Fruit fly (Drosophila melanogaster) whole organism, wandering third instar larva: ENCODE data around the gene Sema1a.
A peak's percentile ranks its signal among the peaks of the same experiment; 100 is the strongest.

ENCODE experiments used
- CG32264 ChIP-seq: fragments of 200-800 bp; sonication (Bioruptor generic); optimal IDR thresholded peaks from 2 replicates; lab custom pipeline; 2016; ENCODE audit warnings: missing biosample characterization, missing genetic modification characterization
- CrebA ChIP-seq: fragments of 200-800 bp; sonication (Bioruptor generic); optimal IDR thresholded peaks from 2 replicates; lab custom pipeline; 2016; ENCODE audit warnings: missing biosample characterization, mild to moderate bottlenecking, missing genetic modification characterization, borderline replicate concordance
- Dif ChIP-seq: fragments of 200-275, 200-300 bp; sonication (Bioruptor generic); optimal IDR thresholded peaks from 2 replicates; lab custom pipeline; 2018; ENCODE audit warnings: missing biosample characterization, missing genetic modification characterization; ENCODE audit not compliant: partially characterized antibody
- GATAd ChIP-seq: sonication (Bioruptor generic); optimal IDR thresholded peaks from 2 replicates; lab custom pipeline; 2016; ENCODE audit warnings: missing biosample characterization, missing genetic modification characterization
- HLH106 ChIP-seq: fragments of 200-800 bp; optimal IDR thresholded peaks from 3 replicates; lab custom pipeline; 2019; ENCODE audit warnings: missing biosample characterization, mild to moderate bottlenecking, missing genetic modification characterization, moderate library complexity
- Hnf4 ChIP-seq: fragments of 200-800 bp; sonication (Bioruptor generic); optimal IDR thresholded peaks from 2 replicates; lab custom pipeline; 2016; ENCODE audit warnings: missing biosample characterization, mild to moderate bottlenecking, missing genetic modification characterization
- Hr83 ChIP-seq: fragments of 200-300 bp; sonication (Bioruptor generic); optimal IDR thresholded peaks from 2 replicates; lab custom pipeline; 2016; ENCODE audit warnings: missing biosample characterization, mild to moderate bottlenecking, missing genetic modification characterization, moderate library complexity; ENCODE audit not compliant: poor library complexity, severe bottlenecking
- Jra ChIP-seq: sonication (Bioruptor generic); optimal IDR thresholded peaks from 2 replicates; lab custom pipeline; 2016; ENCODE audit warnings: missing biosample characterization, missing genetic modification characterization
- Mio ChIP-seq: sonication (Bioruptor generic); optimal IDR thresholded peaks from 2 replicates; lab custom pipeline; 2016; ENCODE audit warnings: missing biosample characterization, missing genetic modification characterization
- N ChIP-seq: fragments of >200 bp; optimal IDR thresholded peaks from 2 replicates; lab custom pipeline; 2018; ENCODE audit warnings: missing biosample characterization, missing external identifiers, missing genetic modification characterization
- OdsH ChIP-seq: fragments of 200-800 bp; sonication (Bioruptor generic); optimal IDR thresholded peaks from 2 replicates; lab custom pipeline; 2016; ENCODE audit warnings: missing biosample characterization, mild to moderate bottlenecking, missing genetic modification characterization
- Rel ChIP-seq, 2 experiments: fragments of 200-800 bp; sonication (Bioruptor generic) in 1 of 2; optimal IDR thresholded peaks; 2 replicates in 1 of 2; 3 replicates in 1 of 2; lab custom pipeline; 2016 to 2019; ENCODE audit warnings: mild to moderate bottlenecking in 2 of 2, missing biosample characterization in 2 of 2, missing genetic modification characterization in 2 of 2, moderate library complexity in 1 of 2
- Sp1 ChIP-seq: fragments of 200-800 bp; sonication (Bioruptor generic); optimal IDR thresholded peaks from 3 replicates; lab custom pipeline; 2019; ENCODE audit warnings: missing biosample characterization, mild to moderate bottlenecking, missing genetic modification characterization, moderate library complexity
- Vsx2 ChIP-seq: fragments of 200-300, 225-300 bp; sonication (Bioruptor generic); optimal IDR thresholded peaks from 2 replicates; lab custom pipeline; 2018; ENCODE audit warnings: missing biosample characterization, missing genetic modification characterization; ENCODE audit not compliant: partially characterized antibody
- br ChIP-seq: fragments of 200-800 bp; sonication (Bioruptor generic); optimal IDR thresholded peaks from 2 replicates; lab custom pipeline; 2016; ENCODE audit warnings: missing biosample characterization, missing genetic modification characterization
- brk ChIP-seq: fragments of 200-800 bp; sonication (Bioruptor generic); optimal IDR thresholded peaks from 2 replicates; lab custom pipeline; 2016; ENCODE audit warnings: missing biosample characterization, mild to moderate bottlenecking, missing genetic modification characterization
- dl ChIP-seq, 2 experiments: fragments of 175-275, 200-275 bp in 1 of 2; fragments of 200-275 bp in 1 of 2; sonication (Bioruptor generic); optimal IDR thresholded peaks; lab custom pipeline; 2018; ENCODE audit warnings: mild to moderate bottlenecking in 2 of 2, missing biosample characterization in 2 of 2, missing genetic modification characterization in 2 of 2, moderate library complexity in 2 of 2; ENCODE audit not compliant: partially characterized antibody in 2 of 2, insufficient read depth in 1 of 2
- dmrt93B ChIP-seq: fragments of 200-800 bp; sonication (Bioruptor generic); optimal IDR thresholded peaks from 2 replicates; lab custom pipeline; 2018; ENCODE audit warnings: missing biosample characterization, mild to moderate bottlenecking, missing genetic modification characterization
- dsf ChIP-seq: sonication (Bioruptor generic); optimal IDR thresholded peaks from 2 replicates; lab custom pipeline; 2016; ENCODE audit warnings: missing biosample characterization, missing genetic modification characterization, borderline replicate concordance
- ey ChIP-seq: fragments of 200-800 bp; sonication (Bioruptor generic); optimal IDR thresholded peaks from 2 replicates; lab custom pipeline; 2016; ENCODE audit warnings: missing biosample characterization, missing genetic modification characterization
- foxo ChIP-seq, 2 experiments: fragments of 200-800 bp; sonication (Bioruptor generic); optimal IDR thresholded peaks; 2 replicates in 1 of 2; 3 replicates in 1 of 2; lab custom pipeline; 2016 to 2017; ENCODE audit warnings: missing biosample characterization in 2 of 2, missing genetic modification characterization in 2 of 2
- fru ChIP-seq: fragments of 200-800 bp; sonication (Bioruptor generic); optimal IDR thresholded peaks from 3 replicates; lab custom pipeline; 2016; ENCODE audit warnings: missing biosample characterization, mild to moderate bottlenecking, missing genetic modification characterization
- h ChIP-seq: fragments of 200-800 bp; sonication (Bioruptor generic); optimal IDR thresholded peaks from 3 replicates; lab custom pipeline; 2016; ENCODE audit warnings: missing biosample characterization, mild to moderate bottlenecking, missing genetic modification characterization
- jim ChIP-seq: fragments of 175-275, 200-325 bp; sonication (Bioruptor generic); optimal IDR thresholded peaks from 2 replicates; lab custom pipeline; 2016; ENCODE audit warnings: missing biosample characterization, mild to moderate bottlenecking, missing genetic modification characterization
- pan ChIP-seq: fragments of >200 bp; optimal IDR thresholded peaks from 2 replicates; lab custom pipeline; 2017
- psq ChIP-seq: fragments of 200-800 bp; sonication (Bioruptor generic); optimal IDR thresholded peaks from 3 replicates; lab custom pipeline; 2017; ENCODE audit warnings: missing biosample characterization, mild to moderate bottlenecking, missing genetic modification characterization, moderate library complexity
- rgr ChIP-seq: fragments of 200-800 bp; sonication (Bioruptor generic); optimal IDR thresholded peaks from 3 replicates; lab custom pipeline; 2016; ENCODE audit warnings: missing biosample characterization, mild to moderate bottlenecking, missing genetic modification characterization
- sage ChIP-seq: fragments of 200-800 bp; sonication (Bioruptor generic); optimal IDR thresholded peaks from 2 replicates; lab custom pipeline; 2016; ENCODE audit warnings: missing biosample characterization, mild to moderate bottlenecking, missing genetic modification characterization
- sv ChIP-seq: fragments of 200-800 bp; sonication (Bioruptor generic); optimal IDR thresholded peaks from 3 replicates; lab custom pipeline; 2016; ENCODE audit warnings: missing biosample characterization, missing genetic modification characterization
- tai ChIP-seq: sonication (Bioruptor generic); optimal IDR thresholded peaks from 2 replicates; lab custom pipeline; 2016; ENCODE audit warnings: missing biosample characterization, missing genetic modification characterization
- woc ChIP-seq: sonication (Bioruptor generic); optimal IDR thresholded peaks from 2 replicates; lab custom pipeline; 2016; ENCODE audit warnings: missing biosample characterization, mild to moderate bottlenecking, missing genetic modification characterization

Gene Sema1a

dm6 chr2L:8692426-8693180, 150.7 kb downstream of the Sema1a start (continued):
- peak; percentile 74 for TF ChIP-seq br (GFP tag; lab: Kevin White, UChicago)
- peak; percentile 51 for TF ChIP-seq dsf (GFP tag; lab: Kevin White, UChicago)

- no peak for TF ChIP-seq CG32264 (GFP tag; lab: Kevin White, UChicago)
- TF ChIP-seq Jra (GFP tag; lab: Kevin White, UChicago) = peak; percentile 77
- peak; percentile 66 for TF ChIP-seq h
- no peak for TF ChIP-seq GATAd
- no peak for TF ChIP-seq Hr83
- TF ChIP-seq Mio (GFP tag; lab: Kevin White, UChicago) = no peak
- TF ChIP-seq rgr (GFP tag; lab: Kevin White, UChicago) = peak; percentile 41
- no peak for TF ChIP-seq psq (GFP tag; lab: Kevin White, UChicago)
- no peak for TF ChIP-seq foxo (GFP tag; optimal IDR thresholded peaks at IDR 0.05; lab: Kevin White, UChicago)
- TF ChIP-seq N = no peak
- TF ChIP-seq dl (GFP tag; optimal IDR thresholded peaks at IDR 0.05; lab: Kevin White, UChicago; ENCODE audit: insufficient read depth in 1 of 2, partially characterized antibody in 2 of 2) = no peak
- TF ChIP-seq CrebA (GFP tag; lab: Kevin White, UChicago) = peak; percentile 35
- peak; percentile 70 for TF ChIP-seq Rel (GFP tag; optimal IDR thresholded peaks at IDR 0.05; lab: Kevin White, UChicago)
- TF ChIP-seq Rel (tag; optimal IDR thresholded peaks at IDR 0.05; lab: Kevin White, UChicago) = peak; percentile 96
- peak; percentile 1 for TF ChIP-seq Vsx2 (GFP tag; lab: Kevin White, UChicago)
- TF ChIP-seq woc (GFP tag; lab: Kevin White, UChicago) = no peak
- TF ChIP-seq dmrt93B (GFP tag; lab: Kevin White, UChicago) = no peak
- TF ChIP-seq HLH106 (tag; lab: Kevin White, UChicago) = peak; percentile 16
- TF ChIP-seq ey = no peak
- no peak for TF ChIP-seq tai (GFP tag; lab: Kevin White, UChicago)
- TF ChIP-seq jim (GFP tag; lab: Kevin White, UChicago) = no peak
- TF ChIP-seq Hnf4 = peak; percentile 10
- TF ChIP-seq br (GFP tag; lab: Kevin White, UChicago) = peak; percentile 33
- peak; percentile 4 for TF ChIP-seq Dif (GFP tag; lab: Kevin White, UChicago)
- TF ChIP-seq Sp1 (GFP tag; lab: Kevin White, UChicago) = no peak
- no peak for TF ChIP-seq fru
Observed at dm6 chr2L:8694250-8694704, 152.3 kb downstream of the Sema1a start.

- TF ChIP-seq Hr83 = no peak
- no peak for TF ChIP-seq sage
- peak; percentile 65 for TF ChIP-seq br (GFP tag; lab: Kevin White, UChicago)
- TF ChIP-seq tai (GFP tag; lab: Kevin White, UChicago) = no peak
- no peak for TF ChIP-seq Vsx2 (GFP tag; lab: Kevin White, UChicago)
- TF ChIP-seq Sp1 (GFP tag; lab: Kevin White, UChicago) = peak; percentile 37
- peak; percentile 18 for TF ChIP-seq h
- peak in 1 of 2 experiments; percentile 37 for TF ChIP-seq foxo (GFP tag; optimal IDR thresholded peaks at IDR 0.05; lab: Kevin White, UChicago)
- TF ChIP-seq GATAd = no peak
- no peak for TF ChIP-seq Dif (GFP tag; lab: Kevin White, UChicago)
- peak; percentile 12 for TF ChIP-seq psq (GFP tag; lab: Kevin White, UChicago)
- peak; percentile 6 for TF ChIP-seq ey
- no peak for TF ChIP-seq brk (GFP tag; lab: Kevin White, UChicago)
- TF ChIP-seq Rel (GFP tag; optimal IDR thresholded peaks at IDR 0.05; lab: Kevin White, UChicago) = no peak
- peak; percentile 46 for TF ChIP-seq Rel (tag; optimal IDR thresholded peaks at IDR 0.05; lab: Kevin White, UChicago)
- TF ChIP-seq, all 38 proteins: peak for 7
Observed at dm6 chr2L:8697915-8698627, 156.1 kb downstream of the Sema1a start.

dm6 chr2L:8699895-8700314, 158.0 kb downstream of the Sema1a start:
- TF ChIP-seq N (no peak), h (peak; percentile 52), br (GFP tag; lab: Kevin White, UChicago) (peak; percentile 59), GATAd (no peak), Vsx2 (GFP tag; lab: Kevin White, UChicago) (peak; percentile 67), Jra (GFP tag; lab: Kevin White, UChicago) (no peak), ey (no peak), brk (GFP tag; lab: Kevin White, UChicago) (peak; percentile 45), CG32264 (GFP tag; lab: Kevin White, UChicago) (no peak), pan (lab: Kevin White, UChicago) (no peak), Rel (GFP tag; optimal IDR thresholded peaks at IDR 0.05; lab: Kevin White, UChicago) (peak; percentile 10), Rel (tag; optimal IDR thresholded peaks at IDR 0.05; lab: Kevin White, UChicago) (peak; percentile 82), rgr (GFP tag; lab: Kevin White, UChicago) (no peak), Hr83 (peak; percentile 69), OdsH (GFP tag; lab: Kevin White, UChicago) (peak; percentile 6), Dif (GFP tag; lab: Kevin White, UChicago) (peak; percentile 29), Sp1 (GFP tag; lab: Kevin White, UChicago) (peak; percentile 31), CrebA (GFP tag; lab: Kevin White, UChicago) (peak; percentile 67), dsf (GFP tag; lab: Kevin White, UChicago) (no peak), Hnf4 (no peak), sv (no peak)
